Fruit fly (Drosophila melanogaster) whole organism, prepupa: Measurements from ENCODE around the gene CG31068.
A peak's percentile ranks its signal among the peaks of the same experiment; 100 is the strongest.

ENCODE experiments used
- CG10669 ChIP-seq: fragments of 200-800 bp; sonication (Bioruptor generic); optimal IDR thresholded peaks from 3 replicates; lab custom pipeline; 2018; ENCODE audit warnings: missing biosample characterization, mild to moderate bottlenecking, missing genetic modification characterization, moderate library complexity
- CG11294 ChIP-seq: fragments of 200-800 bp; sonication (Bioruptor generic); IDR thresholded peaks from 2 replicates; pipeline ENCODE4 v1.3.6; 2022; ENCODE audit warnings: missing biosample characterization, missing genetic modification characterization
- CG3032 ChIP-seq: fragments of 200-800 bp; optimal IDR thresholded peaks from 2 replicates; lab custom pipeline; 2019; ENCODE audit warnings: missing biosample characterization, mild to moderate bottlenecking, missing genetic modification characterization, moderate library complexity
- CG31627 ChIP-seq: fragments of 200-800 bp; sonication (Bioruptor generic); optimal IDR thresholded peaks from 3 replicates; lab custom pipeline; 2016; ENCODE audit warnings: missing biosample characterization, missing genetic modification characterization
- CG7368 ChIP-seq: fragments of 200-800 bp; sonication (Bioruptor generic); optimal IDR thresholded peaks from 3 replicates; lab custom pipeline; 2016; ENCODE audit warnings: missing biosample characterization, missing genetic modification characterization
- CG8119 ChIP-seq: fragments of 200-800 bp; sonication (Bioruptor generic); IDR thresholded peaks from 3 replicates; pipeline ENCODE4 v1.3.6; 2022; ENCODE audit warnings: missing biosample characterization, missing genetic modification characterization
- Eip93F ChIP-seq: fragments of 200-800 bp; sonication (Bioruptor generic); optimal IDR thresholded peaks from 2 replicates; lab custom pipeline; 2016; ENCODE audit warnings: missing biosample characterization, mild to moderate bottlenecking, missing genetic modification characterization
- Ets21C ChIP-seq: fragments of 200-800 bp; sonication (Bioruptor generic); optimal IDR thresholded peaks from 3 replicates; lab custom pipeline; 2016; ENCODE audit warnings: missing biosample characterization, missing genetic modification characterization
- Lpt ChIP-seq: fragments of 200-800 bp; sonication (Bioruptor generic); optimal IDR thresholded peaks from 3 replicates; lab custom pipeline; 2016; ENCODE audit warnings: missing biosample characterization, missing genetic modification characterization
- Met ChIP-seq: fragments of 200-800 bp; sonication (Bioruptor generic); optimal IDR thresholded peaks from 3 replicates; lab custom pipeline; 2016; ENCODE audit warnings: missing biosample characterization, missing genetic modification characterization
- Smox ChIP-seq: fragments of 200-800 bp; sonication (Bioruptor generic); optimal IDR thresholded peaks from 3 replicates; lab custom pipeline; 2016; ENCODE audit warnings: missing biosample characterization, missing genetic modification characterization
- Sox15 ChIP-seq: fragments of 200-800 bp; sonication (Bioruptor generic); optimal IDR thresholded peaks from 3 replicates; lab custom pipeline; 2016; ENCODE audit warnings: missing biosample characterization, missing genetic modification characterization

DNA sequence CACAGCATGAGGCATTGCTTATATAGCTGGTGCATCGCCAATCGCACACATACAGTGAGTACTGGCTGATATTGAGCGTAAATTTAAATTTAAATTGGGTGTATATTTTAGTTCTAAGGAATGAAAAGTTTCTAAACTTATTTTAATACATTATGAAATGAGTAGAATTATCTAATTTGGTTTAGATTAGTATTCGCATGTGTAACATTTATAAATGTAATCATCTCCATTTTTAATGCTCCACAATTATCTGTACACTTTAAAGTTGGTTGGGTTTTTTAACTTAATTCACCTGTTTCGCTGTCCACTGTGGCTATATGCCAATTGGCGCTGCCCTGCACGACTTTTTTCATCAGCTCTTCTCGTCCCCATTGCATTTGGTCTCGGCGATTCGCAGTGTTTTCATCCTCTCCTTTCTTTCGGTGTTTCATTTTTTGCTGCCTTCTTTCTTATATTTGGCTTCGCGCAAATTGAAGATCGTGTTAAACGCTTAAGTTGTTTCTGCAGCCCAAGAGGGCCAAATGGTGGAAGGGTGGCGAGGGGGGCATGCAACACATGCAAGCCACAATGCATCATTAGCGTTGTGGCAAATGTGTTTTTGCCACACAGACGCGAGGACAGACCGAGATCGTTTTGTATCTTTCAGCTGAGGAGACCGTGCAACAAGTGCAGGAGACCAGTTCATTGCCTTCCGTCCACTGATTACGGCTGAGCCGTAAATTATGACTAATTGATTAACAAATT, 31.8 kb upstream of the CG31068 start:
- TF ChIP-seq CG11294 (GFP tag; lab: Robert Waterston, UW): no peak
- peak; percentile 33 for TF ChIP-seq CG31627 (GFP tag; lab: Kevin White, UChicago)
- peak; percentile 90 for TF ChIP-seq CG3032 (tag; lab: Kevin White, UChicago)
- peak; percentile 18 for TF ChIP-seq Ets21C (GFP tag; lab: Kevin White, UChicago)
- peak; percentile 81 for TF ChIP-seq CG10669 (GFP tag; lab: Kevin White, UChicago)
- peak; percentile 63 for TF ChIP-seq Smox
- TF ChIP-seq Eip93F (GFP tag; lab: Kevin White, UChicago): no peak
- peak; percentile 28 for TF ChIP-seq CG7368 (GFP tag; lab: Kevin White, UChicago)
- TF ChIP-seq Lpt (GFP tag; lab: Kevin White, UChicago): peak; percentile 43
- peak; percentile 82 for TF ChIP-seq Met (GFP tag; lab: Kevin White, UChicago)
- peak; percentile 69 for TF ChIP-seq CG8119
- peak; percentile 35 for TF ChIP-seq Sox15
